Worm (Caenorhabditis elegans): ENCODE data around the gene afmd-1.

afmd-1 gene

ce11 chrIV:7212769-7213168, 31.3 kb upstream of the afmd-1 start:
- TF ChIP-seq unc-62 (GFP tag; optimal IDR thresholded peaks at IDR 0.05) (no peak), nhr-80 (tag; optimal IDR thresholded peaks at IDR 0.05) (peak; percentile 37)

ce11 chrIV:7216210-7216609, 27.8 kb upstream of the afmd-1 start:
- TF ChIP-seq nfya-1 (tag; optimal IDR thresholded peaks at IDR 0.05; ENCODE audit: borderline replicate concordance, insufficient read depth) (no peak), F55B11.4 (tag; optimal IDR thresholded peaks at IDR 0.05; ENCODE audit: borderline replicate concordance, insufficient read depth) (no peak), madf-3 (GFP tag; IDR thresholded peaks at IDR 0.05) (no peak), Y79H2A.3 (GFP tag; conservative IDR thresholded peaks at IDR 0.05) (no peak), rcor-1 (GFP tag; IDR thresholded peaks at IDR 0.05) (no peak), D2030.7 (GFP tag; IDR thresholded peaks at IDR 0.05) (no peak), nhr-179 (tag; optimal IDR thresholded peaks at IDR 0.05) (no peak), T26A5.8 (tag; optimal IDR thresholded peaks at IDR 0.05) (no peak), madf-8 (GFP tag; conservative IDR thresholded peaks at IDR 0.05) (no peak), ztf-18 (tag; optimal IDR thresholded peaks at IDR 0.05) (no peak), xnd-1 (tag; optimal IDR thresholded peaks at IDR 0.05) (no peak), Y67H2A.10 (GFP tag; conservative IDR thresholded peaks at IDR 0.05) (no peak), lin-26 (GFP tag; IDR thresholded peaks at IDR 0.05) (no peak), attf-6 (GFP tag; IDR thresholded peaks at IDR 0.05) (no peak), ceh-27 (GFP tag; optimal IDR thresholded peaks at IDR 0.05) (no peak)

ce11 chrIV:7219398-7220087, 24.5 kb upstream of the afmd-1 start, which contains the start of the genes glb-23 and R13A1.1:
Gene glb-23, minus strand, starts transcription at chrIV:7219498.
Gene R13A1.1, plus strand, starts transcription at chrIV:7220037.
- TF ChIP-seq Y56A3A.18 (GFP tag; IDR thresholded peaks at IDR 0.05) = no peak
- no peak for TF ChIP-seq nhr-27 (tag; optimal IDR thresholded peaks at IDR 0.05)
- no peak for TF ChIP-seq hsf-1 (GFP tag; IDR thresholded peaks at IDR 0.05)
- TF ChIP-seq pha-4 (tag; optimal IDR thresholded peaks at IDR 0.05) = no peak
- TF ChIP-seq Y53F4B.3 (GFP tag; IDR thresholded peaks at IDR 0.05) = no peak
- no peak for TF ChIP-seq B0035.1 (tag; optimal IDR thresholded peaks at IDR 0.05)
- no peak for TF ChIP-seq K11D2.4 (GFP tag; IDR thresholded peaks at IDR 0.05)
- no peak for TF ChIP-seq F57C9.4 (tag; optimal IDR thresholded peaks at IDR 0.05)
- TF ChIP-seq ceh-79 (tag; optimal IDR thresholded peaks at IDR 0.05) = no peak

- TF ChIP-seq K11D2.4 (GFP tag; IDR thresholded peaks at IDR 0.05) (no peak), ekl-4 (GFP tag; IDR thresholded peaks at IDR 0.05) (no peak), aptf-3 (GFP tag; IDR thresholded peaks at IDR 0.05) (no peak), tbp1 (GFP tag; optimal IDR thresholded peaks at IDR 0.05) (no peak), D2030.7 (GFP tag; IDR thresholded peaks at IDR 0.05) (no peak), F10E7.11 (tag; optimal IDR thresholded peaks at IDR 0.05) (no peak), gei-17 (GFP tag; optimal IDR thresholded peaks at IDR 0.05) (no peak), athp-1 (tag; optimal IDR thresholded peaks at IDR 0.05) (no peak), F37B4.10 (GFP tag; IDR thresholded peaks at IDR 0.05) (no peak), ztf-26 (tag; optimal IDR thresholded peaks at IDR 0.05) (no peak), madf-3 (GFP tag; IDR thresholded peaks at IDR 0.05) (no peak)
Observed at ce11 chrIV:7222088-7222487, 21.9 kb upstream of the afmd-1 start.
